Worm (Caenorhabditis elegans) whole organism, L3 larva: ENCODE measurements around the gene smf-1.

Experiments used
- ZK546.5 ChIP-seq: sonication (generic microtip); optimal IDR thresholded peaks from 2 replicates; lab custom pipeline; 2017; ENCODE audit warnings: missing biosample characterization, missing genetic modification characterization
- ama-1 ChIP-seq: fragments of 150-350 bp; optimal IDR thresholded peaks from 2 replicates; lab custom pipeline; 2018
- ceh-82 ChIP-seq: fragments of 150-350 bp; optimal IDR thresholded peaks from 2 replicates; lab custom pipeline; 2014; ENCODE audit warnings: missing biosample characterization, missing genetic modification characterization
- egl-5 ChIP-seq: fragments of 150-350 bp; optimal IDR thresholded peaks from 2 replicates; lab custom pipeline; 2017; ENCODE audit warnings: missing biosample characterization, missing genetic modification reagents, missing genetic modification characterization, inconsistent platforms
- elt-1 ChIP-seq: fragments of 150-350 bp; optimal IDR thresholded peaks from 2 replicates; lab custom pipeline; 2014; ENCODE audit warnings: missing biosample characterization, missing genetic modification characterization
- fkh-10 ChIP-seq: sonication (generic microtip); optimal IDR thresholded peaks from 2 replicates; lab custom pipeline; 2017; ENCODE audit warnings: missing biosample characterization, missing genetic modification reagents, missing genetic modification characterization
- fkh-2 ChIP-seq: fragments of 150-350 bp; optimal IDR thresholded peaks from 2 replicates; lab custom pipeline; 2014; ENCODE audit warnings: missing biosample characterization, missing genetic modification reagents, missing genetic modification characterization
- fos-1 ChIP-seq: fragments of 150-350 bp; optimal IDR thresholded peaks from 2 replicates; lab custom pipeline; 2014; ENCODE audit warnings: missing biosample characterization, missing genetic modification characterization
- lin-15B ChIP-seq: fragments of 150-350 bp; optimal IDR thresholded peaks from 2 replicates; lab custom pipeline; 2014; ENCODE audit warnings: missing biosample characterization, missing genetic modification characterization
- nhr-11 ChIP-seq: fragments of 150-350 bp; optimal IDR thresholded peaks from 2 replicates; lab custom pipeline; 2014; ENCODE audit warnings: missing biosample characterization, missing genetic modification characterization
- nhr-23 ChIP-seq: fragments of 150-350 bp; optimal IDR thresholded peaks from 2 replicates; lab custom pipeline; 2014; ENCODE audit warnings: missing biosample characterization, missing genetic modification reagents, missing genetic modification characterization
- nhr-237 ChIP-seq: fragments of 150-350 bp; optimal IDR thresholded peaks from 2 replicates; lab custom pipeline; 2014; ENCODE audit warnings: missing biosample characterization, missing genetic modification characterization
- nhr-25 ChIP-seq: sonication (generic microtip); optimal IDR thresholded peaks from 2 replicates; lab custom pipeline; 2017; ENCODE audit warnings: missing biosample characterization, missing genetic modification characterization
- nhr-43 ChIP-seq: sonication (generic microtip); optimal IDR thresholded peaks from 2 replicates; lab custom pipeline; 2016; ENCODE audit warnings: mild to moderate bottlenecking, missing genetic modification characterization, missing compliant biosample characterization; ENCODE audit not compliant: poor library complexity, severe bottlenecking
- sea-2 ChIP-seq: fragments of 150-350 bp; sonication (generic microtip); optimal IDR thresholded peaks from 4 replicates; lab custom pipeline; 2014; ENCODE audit warnings: missing biosample characterization, missing genetic modification reagents, missing genetic modification characterization
- skn-1 ChIP-seq: fragments of 150-350 bp; optimal IDR thresholded peaks from 2 replicates; lab custom pipeline; 2014; ENCODE audit warnings: missing biosample characterization, missing genetic modification characterization
- snpc-4 ChIP-seq: fragments of 150-350 bp; optimal IDR thresholded peaks from 2 replicates; lab custom pipeline; 2014; ENCODE audit warnings: missing biosample characterization, missing genetic modification characterization
- tbx-2 ChIP-seq: sonication (generic microtip); optimal IDR thresholded peaks from 2 replicates; lab custom pipeline; 2016; ENCODE audit warnings: mild to moderate bottlenecking, missing genetic modification characterization, missing compliant biosample characterization
- zag-1 ChIP-seq: fragments of 150-350 bp; optimal IDR thresholded peaks from 2 replicates; lab custom pipeline; 2014; ENCODE audit warnings: missing biosample characterization, missing genetic modification characterization
- ztf-4 ChIP-seq: fragments of 150-350 bp; optimal IDR thresholded peaks from 2 replicates; lab custom pipeline; 2014; ENCODE audit warnings: missing biosample characterization, missing genetic modification characterization

The smf-1 gene

ce11 chrX:6672519-6672918 is 50.3 kb downstream of the smf-1 start, which contains the start of gene col-172:
TSS of gene col-172 (plus strand) at chrX:6672819.
- no peak for TF ChIP-seq ZK546.5 (tag; lab: Kevin White, UChicago)
- TF ChIP-seq ztf-4 (tag; lab: Kevin White, UChicago) = no peak
- no peak for TF ChIP-seq nhr-43 (tag; lab: Kevin White, UChicago)
- no peak for TF ChIP-seq nhr-25
- TF ChIP-seq ama-1 = no peak
- peak; percentile 7 for TF ChIP-seq nhr-23

DNA sequence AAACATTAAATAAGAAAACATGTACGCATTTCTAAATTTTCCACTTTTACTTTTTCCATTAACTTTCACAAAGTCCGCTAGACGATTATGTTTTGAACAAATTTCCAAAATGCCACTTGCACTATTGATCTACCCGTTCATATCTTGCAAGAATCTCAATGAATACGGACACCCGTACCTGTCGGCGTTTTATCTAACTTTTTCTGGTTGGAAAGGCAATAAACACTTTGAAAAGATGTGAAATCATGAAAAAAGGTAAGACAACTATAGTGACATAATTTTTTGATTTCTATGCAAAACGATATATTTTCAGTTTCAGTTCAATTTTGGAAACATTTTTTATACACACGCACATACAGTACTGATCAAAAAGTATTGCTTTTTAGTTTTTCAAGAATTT is 51.1 kb downstream of the smf-1 start:
- TF ChIP-seq zag-1 (tag; lab: Kevin White, UChicago) = no peak
- TF ChIP-seq lin-15B (tag; lab: Kevin White, UChicago) = no peak
- TF ChIP-seq snpc-4 = no peak
- TF ChIP-seq skn-1 (tag; lab: Kevin White, UChicago) = no peak
- TF ChIP-seq elt-1 (tag; lab: Kevin White, UChicago) = peak; percentile 69
- TF ChIP-seq egl-5 (tag; lab: Kevin White, UChicago) = no peak
- no peak for TF ChIP-seq nhr-237 (tag; lab: Kevin White, UChicago)
- TF ChIP-seq sea-2 (GFP tag; lab: Kevin White, UChicago) = no peak
- TF ChIP-seq fkh-10 (GFP tag; lab: Kevin White, UChicago) = no peak
- no peak for TF ChIP-seq tbx-2 (tag; lab: Kevin White, UChicago)
- no peak for TF ChIP-seq nhr-11 (tag; lab: Kevin White, UChicago)
- TF ChIP-seq ceh-82 (tag; lab: Kevin White, UChicago) = no peak
- no peak for TF ChIP-seq fkh-2 (tag; lab: Kevin White, UChicago)
- no peak for TF ChIP-seq fos-1 (tag; lab: Kevin White, UChicago)
- peak; percentile 27 for TF ChIP-seq nhr-23
